Worm (Caenorhabditis elegans) whole organism, early embryonic: ENCODE data around the gene B0563.9.

ENCODE experiments used
- ama-1 ChIP-seq: fragments of 150-350 bp; optimal IDR thresholded peaks from 2 replicates; lab custom pipeline; 2014
- ets-7 ChIP-seq: sonication (generic microtip); optimal IDR thresholded peaks from 2 replicates; lab custom pipeline; 2016; ENCODE audit warnings: missing genotype, missing genetic modification characterization, missing compliant biosample characterization
- hmbx-1 ChIP-seq: sonication (generic microtip); optimal IDR thresholded peaks from 2 replicates; lab custom pipeline; 2016; ENCODE audit warnings: mild to moderate bottlenecking, missing genetic modification characterization, missing compliant biosample characterization
- scrt-1 ChIP-seq: fragments of 200-800 bp; sonication (Bioruptor generic); IDR thresholded peaks from 2 replicates; pipeline ENCODE4 v1.3.6; 2022; ENCODE audit warnings: missing genetic modification characterization, missing compliant biosample characterization
- tbx-11 ChIP-seq: fragments of 200-800 bp; sonication (Bioruptor generic); IDR thresholded peaks from 2 replicates; pipeline ENCODE4 v1.3.6; 2022; ENCODE audit warnings: missing genetic modification characterization, missing compliant biosample characterization

DNA sequence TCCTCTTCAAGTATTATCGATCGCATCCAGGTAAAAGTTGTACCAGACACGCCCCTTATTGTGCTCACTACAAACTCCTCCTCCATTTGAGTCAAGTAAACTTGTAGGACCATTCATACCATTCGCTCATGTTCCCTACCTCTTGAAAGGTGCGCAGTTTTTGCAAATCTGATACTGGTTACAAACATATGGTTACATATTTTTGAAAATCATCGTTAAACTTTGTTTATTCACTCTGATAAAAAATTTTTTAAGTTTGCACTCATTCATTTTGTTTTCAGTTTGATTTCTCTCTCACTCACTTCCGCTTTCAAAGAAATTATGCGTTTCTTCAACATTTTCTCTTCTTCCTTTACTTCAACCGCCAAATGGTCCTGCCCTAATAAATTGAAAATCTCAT is 2.9 kb downstream of the B0563.9 start, which contains the start of gene B0563.1:
- TF ChIP-seq ama-1 (no peak), ets-7 (tag; lab: Kevin White, UChicago) (no peak), hmbx-1 (no peak), scrt-1 (GFP tag; lab: Robert Waterston, UW) (no peak), tbx-11 (GFP tag; lab: Robert Waterston, UW) (no peak)
